Worm (Caenorhabditis elegans) whole organism, L2 larva: Measurements from ENCODE around the gene nrf-6.

ENCODE experiments used
- Y55F3AM.14 ChIP-seq: fragments of 200-800 bp; sonication (Bioruptor generic); optimal IDR thresholded peaks from 2 replicates; lab custom pipeline; 2018; ENCODE audit warnings: mild to moderate bottlenecking, missing genetic modification characterization, missing compliant biosample characterization
- aly-2 ChIP-seq: fragments of 150-350 bp; optimal IDR thresholded peaks from 2 replicates; lab custom pipeline; 2014; ENCODE audit warnings: missing biosample characterization, missing genetic modification characterization
- ama-1 ChIP-seq: fragments of 150-350 bp; optimal IDR thresholded peaks from 2 replicates; lab custom pipeline; 2018; ENCODE audit warnings: inconsistent platforms
- ceh-82 ChIP-seq: fragments of 150-350 bp; optimal IDR thresholded peaks from 2 replicates; lab custom pipeline; 2014; ENCODE audit warnings: missing biosample characterization, missing genetic modification characterization
- crh-2 ChIP-seq: sonication (generic microtip); optimal IDR thresholded peaks from 2 replicates; lab custom pipeline; 2017; ENCODE audit warnings: missing biosample characterization, missing genetic modification characterization
- elt-3 ChIP-seq: sonication (generic microtip); optimal IDR thresholded peaks from 2 replicates; lab custom pipeline; 2017; ENCODE audit warnings: missing biosample characterization, missing genetic modification characterization
- mab-5 ChIP-seq: fragments of 150-350 bp; optimal IDR thresholded peaks from 2 replicates; lab custom pipeline; 2014; ENCODE audit warnings: missing biosample characterization, missing genetic modification characterization
- mdl-1 ChIP-seq, 2 experiments: fragments of 150-350 bp in 1 of 2; sonication (generic microtip) in 1 of 2; optimal IDR thresholded peaks; 2 replicates each; lab custom pipeline; 2017; ENCODE audit warnings: missing biosample characterization in 2 of 2, missing genetic modification characterization in 2 of 2
- nhr-11 ChIP-seq: fragments of 150-350 bp; optimal IDR thresholded peaks from 2 replicates; lab custom pipeline; 2014; ENCODE audit warnings: missing biosample characterization, missing genetic modification characterization
- nhr-12 ChIP-seq: fragments of 150-350 bp; optimal IDR thresholded peaks from 2 replicates; lab custom pipeline; 2014; ENCODE audit warnings: missing biosample characterization, missing genetic modification characterization
- nhr-21 ChIP-seq: fragments of 150-350 bp; optimal IDR thresholded peaks from 2 replicates; lab custom pipeline; 2014; ENCODE audit warnings: missing biosample characterization, missing genetic modification characterization
- nhr-237 ChIP-seq: fragments of 150-350 bp; optimal IDR thresholded peaks from 2 replicates; lab custom pipeline; 2014; ENCODE audit warnings: missing biosample characterization, missing genetic modification characterization
- nhr-25 ChIP-seq: fragments of 150-350 bp; sonication (generic microtip); optimal IDR thresholded peaks from 3 replicates; lab custom pipeline; 2014; ENCODE audit warnings: missing biosample characterization, missing genetic modification characterization
- sem-4 ChIP-seq: fragments of 150-350 bp; optimal IDR thresholded peaks from 2 replicates; lab custom pipeline; 2014; ENCODE audit warnings: missing biosample characterization, missing genetic modification reagents, missing genetic modification characterization
- sma-3 ChIP-seq: sonication (generic microtip); optimal IDR thresholded peaks from 2 replicates; lab custom pipeline; 2016; ENCODE audit warnings: missing genetic modification reagents, missing genetic modification characterization, missing compliant biosample characterization
- unc-39 ChIP-seq: fragments of 150-350 bp; optimal IDR thresholded peaks from 2 replicates; lab custom pipeline; 2014; ENCODE audit warnings: missing biosample characterization, missing genetic modification characterization
- unc-55 ChIP-seq: fragments of 150-350 bp; sonication (generic microtip); optimal IDR thresholded peaks from 3 replicates; lab custom pipeline; 2014; ENCODE audit warnings: missing biosample characterization, missing genetic modification reagents, missing genetic modification characterization
- ztf-11 ChIP-seq: sonication (generic microtip); optimal IDR thresholded peaks from 2 replicates; lab custom pipeline; 2017; ENCODE audit warnings: missing biosample characterization, missing genetic modification characterization

Gene nrf-6

DNA sequence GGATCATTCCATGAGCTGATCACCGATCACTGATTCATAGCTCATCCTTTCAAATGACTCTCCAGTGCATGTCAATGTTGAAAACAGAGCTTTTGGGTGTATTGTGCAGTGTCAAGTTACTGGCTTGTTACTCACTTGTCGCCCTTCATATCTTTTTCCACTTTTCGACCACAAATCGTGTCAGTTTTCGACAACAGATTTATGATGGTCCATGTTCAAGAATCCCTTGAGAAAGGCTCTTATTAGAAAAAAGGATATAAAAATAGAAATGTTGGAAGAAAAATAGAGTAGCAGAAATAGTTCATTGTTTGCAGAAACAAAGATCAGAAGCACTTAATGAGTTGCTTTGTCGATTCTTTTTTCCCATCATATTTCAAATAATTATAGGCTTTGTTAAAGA lies 49.1 kb downstream of the nrf-6 start:
- no peak for TF ChIP-seq nhr-21 (tag; lab: Kevin White, UChicago)
- no peak for TF ChIP-seq mdl-1 (tag; optimal IDR thresholded peaks at IDR 0.05; lab: Kevin White, UChicago)
- no peak for TF ChIP-seq Y55F3AM.14 (GFP tag; lab: Kevin White, UChicago)
- TF ChIP-seq unc-39 (tag; lab: Kevin White, UChicago) = no peak
- no peak for TF ChIP-seq unc-55
- TF ChIP-seq sem-4 = no peak
- TF ChIP-seq ztf-11 (tag; lab: Kevin White, UChicago) = no peak
- TF ChIP-seq sma-3 = no peak
- no peak for TF ChIP-seq crh-2 (tag; lab: Kevin White, UChicago)
- no peak for TF ChIP-seq nhr-237
- no peak for TF ChIP-seq ceh-82 (tag; lab: Kevin White, UChicago)
- TF ChIP-seq nhr-25 = no peak
- no peak for TF ChIP-seq nhr-12 (tag; lab: Kevin White, UChicago)
- TF ChIP-seq ama-1 (lab: Kevin White, UChicago) = no peak
- no peak for TF ChIP-seq nhr-11 (tag; lab: Kevin White, UChicago)
- no peak for TF ChIP-seq elt-3 (tag; lab: Kevin White, UChicago)

DNA sequence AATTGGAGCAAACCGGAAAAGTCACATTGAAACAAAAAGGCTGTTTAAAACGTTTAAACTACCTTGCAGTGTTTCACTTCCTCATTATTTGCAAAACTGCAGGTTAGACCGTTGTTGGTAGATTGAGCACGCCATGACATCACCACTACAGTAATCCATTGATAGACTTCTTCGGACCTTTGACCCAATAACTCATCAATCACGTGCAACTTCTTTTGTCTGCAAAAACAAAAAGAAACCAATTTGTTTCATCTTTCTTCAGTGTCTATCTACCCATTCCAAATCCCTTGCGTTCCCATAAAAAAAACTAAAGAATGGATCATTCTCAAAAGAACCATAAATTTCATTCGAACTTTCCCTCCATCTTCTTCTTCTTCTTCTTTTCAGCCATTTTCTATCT lies 51.4 kb downstream of the nrf-6 start:
- TF ChIP-seq unc-55 (peak; percentile 2), ztf-11 (tag; lab: Kevin White, UChicago) (no peak), mab-5 (tag; lab: Kevin White, UChicago) (peak; percentile 60), ceh-82 (tag; lab: Kevin White, UChicago) (no peak), aly-2 (tag; lab: Kevin White, UChicago) (no peak)
